Fruit fly (Drosophila melanogaster): ENCODE measurements around the gene Cht11.

DNA sequence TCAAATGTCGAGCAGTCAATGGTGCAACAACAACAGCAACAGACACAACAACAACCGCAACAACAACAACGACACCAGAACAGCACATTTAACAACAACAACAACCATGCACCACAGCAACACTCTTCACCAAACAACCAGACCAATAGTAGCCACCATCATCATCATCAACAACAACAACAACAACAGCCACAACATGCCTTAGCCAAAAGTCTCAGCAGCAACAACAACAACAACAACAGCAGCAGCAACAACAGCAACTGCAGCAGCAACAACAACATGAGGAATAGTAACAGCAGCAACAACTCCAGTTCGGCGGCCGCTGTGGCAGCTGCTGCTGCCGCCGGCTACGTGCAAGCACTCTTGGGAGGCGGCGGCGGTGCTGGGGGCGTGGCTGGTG, 27.0 kb upstream of the Cht11 start:
- TF ChIP-seq CTCF (optimal IDR thresholded peaks at IDR 0.05) (no peak), CG8478 (optimal IDR thresholded peaks at IDR 0.05) (no peak)

Measured in S2 (cell line).